Worm (Caenorhabditis elegans): Measurements from ENCODE around the gene srx-19.

- no peak for TF ChIP-seq ama-1 (optimal IDR thresholded peaks at IDR 0.05)
- TF ChIP-seq flt-1 (GFP tag; IDR thresholded peaks at IDR 0.05), result no peak
- TF ChIP-seq aly-1 (tag; optimal IDR thresholded peaks at IDR 0.05), result no peak
- no peak for TF ChIP-seq B0310.2 (tag; optimal IDR thresholded peaks at IDR 0.05)
- no peak for TF ChIP-seq tra-4 (tag; optimal IDR thresholded peaks at IDR 0.05)
- no peak for TF ChIP-seq ets-7 (tag; optimal IDR thresholded peaks at IDR 0.05)
- TF ChIP-seq hmbx-1 (tag; optimal IDR thresholded peaks at IDR 0.05), result no peak
Measured at ce11 chrIV:6905428-6905827, 32.4 kb downstream of the srx-19 start.

All from whole organism, early embryonic.